Fruit fly (Drosophila melanogaster) S2 (cell line): Measurements from ENCODE around the gene Trm1.
A peak's percentile ranks its signal among the peaks of the same experiment; 100 is the strongest.

ENCODE experiments used
- CG8478 ChIP-seq: fragments of >200 bp; optimal IDR thresholded peaks from 2 replicates; lab custom pipeline; 2018
- CTCF ChIP-seq, 2 experiments: fragments of >200 bp; optimal IDR thresholded peaks; 2 replicates each; lab custom pipeline; 2018

DNA sequence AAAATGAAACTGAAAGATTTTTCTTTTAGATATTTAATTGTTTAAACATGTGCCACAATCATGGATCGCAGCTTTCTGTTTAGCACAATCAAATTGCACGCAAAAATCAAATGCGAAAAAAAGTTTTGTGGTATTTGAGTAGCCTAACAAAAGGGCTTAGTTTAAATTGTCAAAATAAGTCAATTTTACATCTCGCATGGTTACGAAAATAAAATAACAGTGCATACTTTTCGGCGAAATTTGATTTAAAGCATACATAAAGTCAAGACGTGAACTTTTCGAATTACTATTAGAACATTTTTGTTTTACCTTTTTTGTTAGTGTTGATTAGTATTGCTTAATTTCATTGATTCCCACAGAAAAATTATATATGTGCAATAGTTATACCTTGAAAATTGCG is 27.2 kb downstream of the Trm1 start:
- TF ChIP-seq CTCF (optimal IDR thresholded peaks at IDR 0.05; lab: Kevin White, UChicago) (peak; percentile 37 to 51), CG8478 (lab: Kevin White, UChicago) (no peak)
